Worm (Caenorhabditis elegans): ENCODE measurements around the gene T23D5.8.

Gene T23D5.8

ce11 chrV:15698099-15698498 is 50.1 kb downstream of the T23D5.8 start, which contains the start of gene srx-29:
TSS of gene srx-29 (minus strand) at chrV:15698199.
- no peak for TF ChIP-seq pes-1 (GFP tag; IDR thresholded peaks at IDR 0.05)
- no peak for TF ChIP-seq tra-4 (tag; optimal IDR thresholded peaks at IDR 0.05)
- no peak for TF ChIP-seq hnd-1 (tag; optimal IDR thresholded peaks at IDR 0.05)
- no peak for TF ChIP-seq ets-7 (tag; optimal IDR thresholded peaks at IDR 0.05)
- TF ChIP-seq hmg-4 (GFP tag; optimal IDR thresholded peaks at IDR 0.05): no peak
- no peak for TF ChIP-seq ceh-36 (tag; optimal IDR thresholded peaks at IDR 0.05)
- TF ChIP-seq F13C5.2 (tag; optimal IDR thresholded peaks at IDR 0.05): no peak
- no peak for TF ChIP-seq scrt-1 (GFP tag; IDR thresholded peaks at IDR 0.05)
- no peak for TF ChIP-seq ama-1 (optimal IDR thresholded peaks at IDR 0.05)
- no peak for TF ChIP-seq flt-1 (GFP tag; IDR thresholded peaks at IDR 0.05)
- TF ChIP-seq hmbx-1 (tag; optimal IDR thresholded peaks at IDR 0.05): no peak
- no peak for TF ChIP-seq tbx-11 (GFP tag; IDR thresholded peaks at IDR 0.05)
- TF ChIP-seq B0310.2 (tag; optimal IDR thresholded peaks at IDR 0.05): no peak
- no peak for TF ChIP-seq aly-1 (tag; optimal IDR thresholded peaks at IDR 0.05)
- no peak for TF ChIP-seq ceh-13 (GFP tag; optimal IDR thresholded peaks at IDR 0.05)
- TF ChIP-seq sea-1 (GFP tag; conservative IDR thresholded peaks at IDR 0.05): no peak
